Worm (Caenorhabditis elegans) whole organism, L3 larva: ENCODE data around the gene F14H12.7.

Experiments used
- R02D3.7 ChIP-seq: fragments of 150-350 bp; optimal IDR thresholded peaks from 2 replicates; lab custom pipeline; 2014; ENCODE audit warnings: missing biosample characterization, missing genetic modification characterization
- ZK546.5 ChIP-seq: sonication (generic microtip); optimal IDR thresholded peaks from 2 replicates; lab custom pipeline; 2017; ENCODE audit warnings: missing biosample characterization, missing genetic modification characterization
- aly-2 ChIP-seq: fragments of 150-350 bp; optimal IDR thresholded peaks from 2 replicates; lab custom pipeline; 2014; ENCODE audit warnings: missing biosample characterization, missing genetic modification characterization
- ama-1 ChIP-seq: fragments of 150-350 bp; optimal IDR thresholded peaks from 2 replicates; lab custom pipeline; 2018
- ceh-16 ChIP-seq: sonication (generic microtip); optimal IDR thresholded peaks from 2 replicates; lab custom pipeline; 2017; ENCODE audit warnings: missing biosample characterization, missing genetic modification characterization
- ceh-28 ChIP-seq: fragments of 150-350 bp; optimal IDR thresholded peaks from 2 replicates; lab custom pipeline; 2014; ENCODE audit warnings: missing biosample characterization, missing genetic modification reagents, missing genetic modification characterization
- ceh-82 ChIP-seq: fragments of 150-350 bp; optimal IDR thresholded peaks from 2 replicates; lab custom pipeline; 2014; ENCODE audit warnings: missing biosample characterization, missing genetic modification characterization
- ceh-9 ChIP-seq: sonication (generic microtip); optimal IDR thresholded peaks from 2 replicates; lab custom pipeline; 2018; ENCODE audit warnings: missing biosample characterization, missing genetic modification characterization
- egl-27 ChIP-seq: sonication (generic microtip); optimal IDR thresholded peaks from 4 replicates; lab custom pipeline; 2017; ENCODE audit warnings: missing biosample characterization, missing genetic modification reagents, missing genetic modification characterization
- egl-5 ChIP-seq: fragments of 150-350 bp; optimal IDR thresholded peaks from 2 replicates; lab custom pipeline; 2017; ENCODE audit warnings: missing biosample characterization, missing genetic modification reagents, missing genetic modification characterization, inconsistent platforms
- elt-1 ChIP-seq: fragments of 150-350 bp; optimal IDR thresholded peaks from 2 replicates; lab custom pipeline; 2014; ENCODE audit warnings: missing biosample characterization, missing genetic modification characterization
- elt-3 ChIP-seq, 3 experiments: fragments of 150-350 bp in 1 of 3; sonication (generic microtip) in 2 of 3; optimal IDR thresholded peaks; 2 replicates in 2 of 3; 4 replicates in 1 of 3; lab custom pipeline; 2014 to 2017; ENCODE audit warnings: missing biosample characterization in 3 of 3, missing genetic modification characterization in 3 of 3
- eor-1 ChIP-seq, 2 experiments: fragments of 150-350 bp; optimal IDR thresholded peaks; 2 replicates each; lab custom pipeline; 2014 to 2018; ENCODE audit warnings: missing biosample characterization in 2 of 2, missing genetic modification characterization in 2 of 2
- fkh-10 ChIP-seq: sonication (generic microtip); optimal IDR thresholded peaks from 2 replicates; lab custom pipeline; 2017; ENCODE audit warnings: missing biosample characterization, missing genetic modification reagents, missing genetic modification characterization
- fkh-2 ChIP-seq: fragments of 150-350 bp; optimal IDR thresholded peaks from 2 replicates; lab custom pipeline; 2014; ENCODE audit warnings: missing biosample characterization, missing genetic modification reagents, missing genetic modification characterization
- hmg-11 ChIP-seq: sonication (generic microtip); optimal IDR thresholded peaks from 2 replicates; lab custom pipeline; 2016; ENCODE audit warnings: missing genetic modification characterization, missing compliant biosample characterization
- lin-15B ChIP-seq: fragments of 150-350 bp; optimal IDR thresholded peaks from 2 replicates; lab custom pipeline; 2014; ENCODE audit warnings: missing biosample characterization, missing genetic modification characterization
- lin-39 ChIP-seq: fragments of 150-350 bp; optimal IDR thresholded peaks from 2 replicates; lab custom pipeline; 2018; ENCODE audit warnings: missing biosample characterization, missing genetic modification reagents, missing genetic modification characterization
- lsy-12 ChIP-seq: sonication (generic microtip); optimal IDR thresholded peaks from 2 replicates; lab custom pipeline; 2016; ENCODE audit warnings: mild to moderate bottlenecking, missing genetic modification characterization, missing compliant biosample characterization
- mml-1 ChIP-seq: fragments of 150-350 bp; sonication (generic microtip); optimal IDR thresholded peaks from 3 replicates; lab custom pipeline; 2014; ENCODE audit warnings: missing biosample characterization, missing genetic modification characterization
- nfya-1 ChIP-seq: sonication (generic microtip); optimal IDR thresholded peaks from 2 replicates; lab custom pipeline; 2017; ENCODE audit warnings: missing genetic modification characterization, mild to moderate bottlenecking, missing compliant biosample characterization, antibody characterized with exemption, moderate library complexity; ENCODE audit not compliant: insufficient read depth
- nhr-12 ChIP-seq: fragments of 150-350 bp; optimal IDR thresholded peaks from 2 replicates; lab custom pipeline; 2014; ENCODE audit warnings: missing biosample characterization, missing genetic modification characterization
- nhr-23 ChIP-seq: fragments of 150-350 bp; optimal IDR thresholded peaks from 2 replicates; lab custom pipeline; 2014; ENCODE audit warnings: missing biosample characterization, missing genetic modification reagents, missing genetic modification characterization
- nhr-237 ChIP-seq: fragments of 150-350 bp; optimal IDR thresholded peaks from 2 replicates; lab custom pipeline; 2014; ENCODE audit warnings: missing biosample characterization, missing genetic modification characterization
- nhr-25 ChIP-seq: sonication (generic microtip); optimal IDR thresholded peaks from 2 replicates; lab custom pipeline; 2017; ENCODE audit warnings: missing biosample characterization, missing genetic modification characterization
- nhr-28 ChIP-seq: fragments of 150-350 bp; optimal IDR thresholded peaks from 2 replicates; lab custom pipeline; 2014; ENCODE audit warnings: missing biosample characterization, missing genetic modification characterization
- nhr-43 ChIP-seq: sonication (generic microtip); optimal IDR thresholded peaks from 2 replicates; lab custom pipeline; 2016; ENCODE audit warnings: mild to moderate bottlenecking, missing genetic modification characterization, missing compliant biosample characterization; ENCODE audit not compliant: poor library complexity, severe bottlenecking
- nhr-67 ChIP-seq: fragments of 150-350 bp; optimal IDR thresholded peaks from 2 replicates; lab custom pipeline; 2014; ENCODE audit warnings: missing biosample characterization, missing genetic modification characterization
- pqm-1 ChIP-seq: fragments of 150-350 bp; optimal IDR thresholded peaks from 2 replicates; lab custom pipeline; 2017; ENCODE audit warnings: missing biosample characterization, missing genetic modification characterization, inconsistent platforms
- sea-2 ChIP-seq: fragments of 150-350 bp; sonication (generic microtip); optimal IDR thresholded peaks from 4 replicates; lab custom pipeline; 2014; ENCODE audit warnings: missing biosample characterization, missing genetic modification reagents, missing genetic modification characterization
- skn-1 ChIP-seq: fragments of 150-350 bp; optimal IDR thresholded peaks from 2 replicates; lab custom pipeline; 2014; ENCODE audit warnings: missing biosample characterization, missing genetic modification characterization
- tbx-2 ChIP-seq: sonication (generic microtip); optimal IDR thresholded peaks from 2 replicates; lab custom pipeline; 2016; ENCODE audit warnings: mild to moderate bottlenecking, missing genetic modification characterization, missing compliant biosample characterization
- unc-39 ChIP-seq: sonication (generic microtip); optimal IDR thresholded peaks from 4 replicates; lab custom pipeline; 2017; ENCODE audit warnings: missing biosample characterization, missing genetic modification characterization
- zag-1 ChIP-seq: fragments of 150-350 bp; optimal IDR thresholded peaks from 2 replicates; lab custom pipeline; 2014; ENCODE audit warnings: missing biosample characterization, missing genetic modification characterization

Gene F14H12.7

DNA sequence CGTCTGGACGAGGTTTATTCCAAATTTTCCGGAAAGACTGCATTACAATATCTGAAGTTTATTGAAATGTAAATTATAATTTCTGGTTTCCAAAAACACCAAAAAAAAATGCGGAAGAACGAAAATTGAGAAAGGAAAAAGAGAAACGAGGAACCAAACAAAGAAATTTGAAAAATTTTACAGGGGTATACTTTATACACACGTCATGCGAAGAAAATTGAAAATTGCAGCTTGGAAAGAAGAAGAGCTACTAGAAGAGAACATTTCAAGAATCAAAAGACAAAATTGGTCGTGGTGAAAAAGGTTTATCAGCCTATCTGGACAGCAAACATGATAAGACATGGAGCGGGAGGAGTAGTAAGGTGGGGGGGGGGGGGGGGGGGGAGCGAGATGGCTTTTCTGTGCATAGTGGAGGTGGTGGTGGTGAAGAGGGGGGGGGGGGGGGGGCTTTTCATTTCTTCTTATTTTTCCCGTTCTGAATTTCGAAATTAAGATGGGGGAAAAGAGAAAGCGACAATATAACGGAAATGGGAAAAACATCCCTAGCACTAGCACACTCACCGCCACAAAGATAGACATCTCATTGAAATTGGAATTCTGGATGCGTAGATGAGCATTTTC, 21.0 kb upstream of the F14H12.7 start, which contains the start of gene lst-2:
TSS of gene lst-2 (minus strand) at position 51 of the 621 bp plus-strand sequence.
- TF ChIP-seq mml-1 (tag; lab: Kevin White, UChicago): no peak
- TF ChIP-seq R02D3.7 (tag; lab: Kevin White, UChicago): no peak
- no peak for TF ChIP-seq elt-3 (tag; optimal IDR thresholded peaks at IDR 0.05; lab: Kevin White, UChicago)
- TF ChIP-seq zag-1 (tag; lab: Kevin White, UChicago): no peak
- no peak for TF ChIP-seq lsy-12 (tag; lab: Kevin White, UChicago)
- no peak for TF ChIP-seq nhr-12 (tag; lab: Kevin White, UChicago)
- no peak for TF ChIP-seq ama-1 (lab: Kevin White, UChicago)
- no peak for TF ChIP-seq fkh-2
- TF ChIP-seq nhr-67 (tag; lab: Kevin White, UChicago): no peak
- TF ChIP-seq ceh-82 (tag; lab: Kevin White, UChicago): no peak
- TF ChIP-seq, all 47 proteins: peak for 0

ce11 chrX:4377689-4378088, 15.3 kb upstream of the F14H12.7 start, which contains the start of gene R160.12:
R160.12 (minus strand) TSS chrX:4377789.
- TF ChIP-seq fkh-2 (no peak), lsy-12 (tag; lab: Kevin White, UChicago) (no peak), hmg-11 (tag; lab: Kevin White, UChicago) (no peak), pqm-1 (no peak), ceh-16 (tag; lab: Kevin White, UChicago) (no peak), nhr-28 (tag; lab: Kevin White, UChicago) (no peak), egl-27 (no peak)

DNA sequence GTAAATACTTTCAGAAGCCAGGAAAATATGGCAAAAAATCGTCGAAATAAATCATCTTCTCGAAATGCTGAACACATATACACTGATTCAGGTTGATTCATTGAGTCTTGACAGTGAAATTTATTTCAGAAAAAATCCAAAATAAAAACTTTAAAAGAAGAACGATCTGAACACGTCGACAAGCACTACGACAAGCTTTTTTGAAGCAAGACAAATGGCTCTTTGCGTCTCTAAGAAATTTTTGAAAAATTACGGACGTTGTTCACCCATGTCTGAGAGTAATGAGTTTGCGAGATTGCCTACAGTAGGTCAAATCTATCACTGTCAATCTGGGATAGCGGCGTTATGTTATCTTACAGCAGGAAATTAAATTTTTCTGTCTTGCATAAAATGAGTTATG, 14.4 kb upstream of the F14H12.7 start, which contains the start of gene R160.2:
TSS of gene R160.2 (minus strand) at position 101 of the 400 bp plus-strand sequence.
- TF ChIP-seq ceh-9 (no peak), lsy-12 (tag; lab: Kevin White, UChicago) (no peak), fkh-10 (no peak), fkh-2 (no peak), sea-2 (GFP tag; lab: Kevin White, UChicago) (no peak), nhr-28 (tag; lab: Kevin White, UChicago) (no peak), egl-5 (tag; lab: Kevin White, UChicago) (no peak), R02D3.7 (tag; lab: Kevin White, UChicago) (no peak), pqm-1 (no peak), skn-1 (tag; lab: Kevin White, UChicago) (no peak), unc-39 (tag; lab: Kevin White, UChicago) (no peak), nhr-43 (tag; lab: Kevin White, UChicago) (no peak), nhr-25 (tag; lab: Kevin White, UChicago) (no peak), ZK546.5 (tag; lab: Kevin White, UChicago) (no peak), lin-15B (tag; lab: Kevin White, UChicago) (no peak), nfya-1 (no peak), nhr-237 (tag; lab: Kevin White, UChicago) (no peak)

DNA sequence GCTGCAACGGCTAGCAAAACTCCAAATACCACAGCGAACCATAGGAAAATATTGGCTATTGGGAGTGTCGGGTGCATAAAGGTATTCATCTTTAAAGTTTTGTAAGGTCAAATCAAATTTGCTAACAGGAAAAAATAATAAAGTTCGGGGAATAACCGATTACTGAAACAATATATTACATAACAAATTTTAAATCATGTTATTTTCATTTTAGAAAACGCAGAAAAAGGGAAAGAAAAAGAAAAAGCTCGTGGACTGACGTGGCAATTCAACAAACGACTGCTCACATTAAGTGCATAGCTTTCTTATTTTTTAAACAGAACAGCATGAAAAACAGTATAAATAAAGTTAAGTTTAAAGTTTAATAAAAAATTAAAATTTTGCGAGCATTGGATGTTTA, 10.7 kb upstream of the F14H12.7 start, which contains the start of gene R160.6:
TSS of gene R160.6 (minus strand) at position 101 of the 400 bp plus-strand sequence.
- TF ChIP-seq elt-1 (tag; lab: Kevin White, UChicago) (no peak), fkh-2 (no peak), nhr-28 (tag; lab: Kevin White, UChicago) (no peak), fkh-10 (no peak), nfya-1 (no peak), lin-39 (tag; lab: Kevin White, UChicago) (no peak), ceh-28 (tag; lab: Kevin White, UChicago) (no peak), pqm-1 (no peak), aly-2 (tag; lab: Kevin White, UChicago) (no peak), zag-1 (tag; lab: Kevin White, UChicago) (no peak), nhr-25 (tag; lab: Kevin White, UChicago) (no peak), eor-1 (tag; optimal IDR thresholded peaks at IDR 0.05; lab: Kevin White, UChicago) (no peak)
- TF ChIP-seq, all 47 proteins: peak for 0

- no peak for TF ChIP-seq R02D3.7 (tag; lab: Kevin White, UChicago)
- no peak for TF ChIP-seq elt-3 (tag; optimal IDR thresholded peaks at IDR 0.05; lab: Kevin White, UChicago)
- TF ChIP-seq lin-39 (tag; lab: Kevin White, UChicago): no peak
- no peak for TF ChIP-seq nhr-25 (tag; lab: Kevin White, UChicago)
- TF ChIP-seq aly-2 (tag; lab: Kevin White, UChicago): no peak
- TF ChIP-seq elt-1 (tag; lab: Kevin White, UChicago): no peak
- no peak for TF ChIP-seq lsy-12 (tag; lab: Kevin White, UChicago)
- TF ChIP-seq tbx-2: no peak
- TF ChIP-seq pqm-1: no peak
- no peak for TF ChIP-seq nhr-23 (tag; lab: Kevin White, UChicago)
Observed at ce11 chrX:4371988-4372387, 9.6 kb upstream of the F14H12.7 start, which contains the start of gene R160.14. R160.14 (minus strand) TSS chrX:4372088.
